Worm (Caenorhabditis elegans): ENCODE results near the gene K02C4.5.

DNA sequence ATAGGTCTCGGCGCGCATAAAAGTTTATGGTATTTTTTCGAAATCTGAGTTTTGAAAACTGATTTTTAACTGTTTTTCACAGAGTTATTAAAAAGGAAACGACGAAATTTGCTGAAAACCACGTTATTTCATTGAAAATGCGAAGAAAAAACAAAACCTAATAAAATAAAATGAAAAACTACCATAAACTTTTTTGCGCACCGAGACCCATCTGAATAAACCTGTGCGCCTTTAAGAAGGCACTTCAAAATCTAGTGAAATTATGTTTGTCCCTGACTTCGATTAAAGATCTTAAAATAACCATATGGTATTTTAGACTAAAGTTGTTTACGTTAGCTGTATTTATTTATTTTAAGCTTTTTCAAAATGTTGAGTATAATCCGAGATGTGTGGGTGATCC lies 49.6 kb downstream of the K02C4.5 start:
- TF ChIP-seq sptf-1 (tag; optimal IDR thresholded peaks at IDR 0.05) (no peak), hlh-17 (GFP tag; optimal IDR thresholded peaks at IDR 0.05; ENCODE audit: borderline replicate concordance) (no peak), zip-4 (GFP tag; optimal IDR thresholded peaks at IDR 0.05) (no peak), nhr-28 (tag; optimal IDR thresholded peaks at IDR 0.05) (no peak), fos-1 (tag; optimal IDR thresholded peaks at IDR 0.05) (no peak)
